Fruit fly (Drosophila melanogaster): ENCODE measurements around the gene CG14966.

dm6 chr3L:3223390-3223914 lies 26.0 kb upstream of the CG14966 start:
- TF ChIP-seq EcR (GFP tag; optimal IDR thresholded peaks at IDR 0.05) (no peak), Dll (optimal IDR thresholded peaks at IDR 0.05) (no peak), usp (GFP tag; optimal IDR thresholded peaks at IDR 0.05) (no peak)
